Worm (Caenorhabditis elegans): ENCODE results near the gene rga-8.

DNA sequence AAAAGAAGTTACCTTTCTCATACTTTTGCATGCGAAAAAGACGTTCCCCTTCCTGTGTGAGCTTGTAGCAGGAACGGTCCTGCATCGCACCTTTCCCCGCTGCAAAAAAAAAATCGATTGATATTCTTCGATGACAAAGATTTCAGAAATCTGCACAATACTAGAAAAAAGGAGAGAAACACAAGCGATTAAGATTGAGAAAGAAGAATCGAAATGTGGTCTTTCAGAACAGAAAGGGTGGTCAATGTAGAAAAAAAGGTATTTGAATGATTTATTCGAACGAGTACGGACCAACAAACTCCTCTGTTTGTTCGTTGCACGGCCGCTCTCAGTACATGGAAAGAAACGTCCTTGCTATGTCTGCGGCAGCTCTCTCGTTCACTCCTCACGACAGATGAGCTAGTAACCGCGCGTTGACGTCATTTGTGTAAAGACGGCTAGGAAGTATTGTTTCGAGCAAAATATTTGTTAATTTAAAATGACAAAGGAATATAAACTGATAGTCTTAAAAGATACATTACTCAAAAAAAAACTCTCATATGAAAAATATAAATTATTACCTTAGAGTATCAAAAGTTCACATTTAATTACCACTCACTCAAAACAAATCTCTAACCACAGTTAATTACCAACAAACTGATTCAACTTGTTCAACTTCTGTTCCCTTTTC is 18.5 kb upstream of the rga-8 start, which contains the start of gene ift-81:
- no peak for TF ChIP-seq lin-15B (tag; optimal IDR thresholded peaks at IDR 0.05)
- TF ChIP-seq nhr-6 (tag; optimal IDR thresholded peaks at IDR 0.05) = no peak
- TF ChIP-seq lsy-2 (tag; optimal IDR thresholded peaks at IDR 0.05) = peak in 1 of 2 experiments; percentile 62

Measured in whole organism, L4 larva.